Fruit fly (Drosophila melanogaster) whole organism, embryonic: ENCODE results near the gene CG6470.

ENCODE experiments used
- ATbp ChIP-seq: fragments of 200-800 bp; sonication (Bioruptor generic); optimal IDR thresholded peaks from 2 replicates; lab custom pipeline; 2017; ENCODE audit warnings: missing biosample characterization, mild to moderate bottlenecking, missing genetic modification characterization, missing genetic modification reagents
- CG11085 ChIP-seq: fragments of 200-800 bp; sonication (Bioruptor generic); IDR thresholded peaks from 2 replicates; pipeline ENCODE4 v1.3.6; 2022; ENCODE audit warnings: missing biosample characterization, missing genetic modification characterization
- CG12155 ChIP-seq: fragments of 200-800 bp; sonication (Bioruptor generic); optimal IDR thresholded peaks from 3 replicates; lab custom pipeline; 2016; ENCODE audit warnings: missing biosample characterization, missing genetic modification characterization
- CG14050 ChIP-seq: fragments of 200-800 bp; sonication (Bioruptor generic); IDR thresholded peaks from 3 replicates; pipeline ENCODE4 v1.3.6; 2022; ENCODE audit warnings: missing biosample characterization, missing genetic modification characterization
- CG14965 ChIP-seq: fragments of 200-800 bp; sonication (Bioruptor generic); optimal IDR thresholded peaks from 2 replicates; lab custom pipeline; 2016; ENCODE audit warnings: missing biosample characterization, missing genetic modification characterization, borderline replicate concordance
- CG15514 ChIP-seq: fragments of 200-800 bp; sonication (Bioruptor generic); optimal IDR thresholded peaks from 3 replicates; lab custom pipeline; 2017; ENCODE audit warnings: missing biosample characterization, missing genetic modification characterization, mild to moderate bottlenecking, moderate library complexity, missing genetic modification reagents
- CG17802 ChIP-seq: fragments of 200-800 bp; sonication (Bioruptor generic); optimal IDR thresholded peaks from 2 replicates; lab custom pipeline; 2018; ENCODE audit warnings: missing biosample characterization, mild to moderate bottlenecking, missing genetic modification characterization, moderate library complexity
- CG2712 ChIP-seq: fragments of 200-800 bp; optimal IDR thresholded peaks from 3 replicates; lab custom pipeline; 2019; ENCODE audit warnings: missing biosample characterization, mild to moderate bottlenecking, missing genetic modification characterization, moderate library complexity
- CG30403 ChIP-seq: fragments of 200-800 bp; sonication (Bioruptor generic); optimal IDR thresholded peaks from 3 replicates; lab custom pipeline; 2016; ENCODE audit warnings: missing biosample characterization, missing genetic modification characterization
- CG6654 ChIP-seq: fragments of 200-800 bp; sonication (Bioruptor generic); optimal IDR thresholded peaks from 2 replicates; lab custom pipeline; 2017; ENCODE audit warnings: missing biosample characterization, mild to moderate bottlenecking, missing genetic modification characterization
- CG6765 ChIP-seq: fragments of 200-800 bp; sonication (Bioruptor generic); optimal IDR thresholded peaks from 3 replicates; lab custom pipeline; 2017; ENCODE audit warnings: missing biosample characterization, mild to moderate bottlenecking, missing genetic modification characterization
- CG6813 ChIP-seq: fragments of 200-800 bp; sonication (Bioruptor generic); optimal IDR thresholded peaks from 2 replicates; lab custom pipeline; 2017; ENCODE audit warnings: missing biosample characterization, missing genetic modification characterization, mild to moderate bottlenecking, moderate library complexity, missing genetic modification reagents
- CG9437 ChIP-seq: fragments of 200-800 bp; sonication (Bioruptor generic); optimal IDR thresholded peaks from 2 replicates; lab custom pipeline; 2018; ENCODE audit warnings: missing biosample characterization, mild to moderate bottlenecking, missing genetic modification characterization
- Dll ChIP-seq: fragments of 200-800 bp; sonication (Bioruptor generic); IDR thresholded peaks from 4 replicates; pipeline ENCODE4 v1.3.6; 2022; ENCODE audit warnings: missing biosample characterization, missing genetic modification characterization; ENCODE audit not compliant: partially characterized antibody
- Doc2 ChIP-seq: fragments of 200-800 bp; sonication (Bioruptor generic); IDR thresholded peaks from 2 replicates; pipeline ENCODE4 v1.3.6; 2022; ENCODE audit warnings: missing biosample characterization, missing genetic modification characterization
- ERR ChIP-seq: fragments of 200-800 bp; sonication (Bioruptor generic); optimal IDR thresholded peaks from 2 replicates; lab custom pipeline; 2016; ENCODE audit warnings: missing biosample characterization, missing genetic modification characterization
- GATAe ChIP-seq: fragments of 200-800 bp; sonication (Bioruptor generic); conservative IDR thresholded peaks from 2 replicates; pipeline ENCODE4 v1.3.6; 2022; ENCODE audit warnings: missing biosample characterization, missing genetic modification characterization
- HLH3B ChIP-seq: fragments of 200-800 bp; sonication (Bioruptor generic); IDR thresholded peaks from 2 replicates; pipeline ENCODE4 v1.3.6; 2022; ENCODE audit warnings: missing biosample characterization, missing genetic modification characterization
- Hey ChIP-seq: fragments of 200-800 bp; sonication (Bioruptor generic); optimal IDR thresholded peaks from 3 replicates; lab custom pipeline; 2018; ENCODE audit warnings: missing biosample characterization, mild to moderate bottlenecking, missing genetic modification characterization
- Hmr ChIP-seq: fragments of 200-800 bp; sonication (Bioruptor generic); optimal IDR thresholded peaks from 3 replicates; lab custom pipeline; 2017; ENCODE audit warnings: mild to moderate bottlenecking, missing biosample characterization, missing genetic modification reagents, missing genetic modification characterization
- Hr51 ChIP-seq, 2 experiments: fragments of 200-800 bp; sonication (Bioruptor generic); optimal IDR thresholded peaks; 2 replicates in 1 of 2; 3 replicates in 1 of 2; lab custom pipeline; 2016 to 2018; ENCODE audit warnings: missing biosample characterization in 2 of 2, missing genetic modification characterization in 2 of 2, mild to moderate bottlenecking in 1 of 2, moderate library complexity in 1 of 2
- NFAT ChIP-seq: fragments of 200-800 bp; sonication (Bioruptor generic); IDR thresholded peaks from 2 replicates; pipeline ENCODE4 v1.3.6; 2022; ENCODE audit warnings: missing biosample characterization, missing genetic modification characterization
- Nf-YB ChIP-seq: fragments of 200-800 bp; sonication (Bioruptor generic); optimal IDR thresholded peaks from 3 replicates; lab custom pipeline; 2019; ENCODE audit warnings: missing biosample characterization, mild to moderate bottlenecking, missing genetic modification characterization, moderate library complexity
- NfI ChIP-seq: fragments of 200-800 bp; sonication (Bioruptor generic); optimal IDR thresholded peaks from 3 replicates; lab custom pipeline; 2018; ENCODE audit warnings: missing biosample characterization, mild to moderate bottlenecking, missing genetic modification characterization, moderate library complexity
- Scr ChIP-seq: fragments of 200-800 bp; sonication (Bioruptor generic); IDR thresholded peaks from 2 replicates; pipeline ENCODE4 v1.3.6; 2022; ENCODE audit warnings: missing biosample characterization, missing genetic modification characterization; ENCODE audit not compliant: partially characterized antibody
- Spps ChIP-seq: fragments of 200-800 bp; sonication (Bioruptor generic); optimal IDR thresholded peaks from 2 replicates; lab custom pipeline; 2018; ENCODE audit warnings: missing biosample characterization, mild to moderate bottlenecking, missing genetic modification characterization
- Stat92E ChIP-seq, 3 experiments: fragments of >200 bp in 2 of 3; fragments of 200-800 bp in 1 of 3; sonication (Bioruptor generic) in 1 of 3; optimal IDR thresholded peaks; 2 replicates each; lab custom pipeline; 2017 to 2019; ENCODE audit warnings: missing biosample characterization in 3 of 3, missing genetic modification characterization in 3 of 3, mild to moderate bottlenecking in 1 of 3, moderate library complexity in 1 of 3
- TFAM ChIP-seq: fragments of 200-800 bp; sonication (Bioruptor generic); optimal IDR thresholded peaks from 2 replicates; lab custom pipeline; 2017; ENCODE audit warnings: missing biosample characterization, missing genetic modification characterization, inconsistent platforms
- aop ChIP-seq: fragments of 200-800 bp; sonication (Bioruptor generic); IDR thresholded peaks from 2 replicates; pipeline ENCODE4 v1.3.6; 2022; ENCODE audit warnings: missing biosample characterization, missing genetic modification characterization
- ash1 ChIP-seq: fragments of 200-800 bp; sonication (Bioruptor generic); optimal IDR thresholded peaks from 2 replicates; lab custom pipeline; 2018; ENCODE audit warnings: missing biosample characterization, mild to moderate bottlenecking, missing genetic modification characterization
- ato ChIP-seq: fragments of 200-800 bp; sonication (Bioruptor generic); IDR thresholded peaks from 2 replicates; pipeline ENCODE4 v1.3.6; 2022; ENCODE audit warnings: missing biosample characterization, missing genetic modification characterization; ENCODE audit not compliant: partially characterized antibody
- bbx ChIP-seq: fragments of 200-800 bp; sonication (Bioruptor generic); IDR thresholded peaks from 2 replicates; pipeline ENCODE4 v1.3.6; 2022; ENCODE audit warnings: missing biosample characterization, missing genetic modification characterization; ENCODE audit not compliant: partially characterized antibody
- caup ChIP-seq: fragments of 200-800 bp; sonication (Bioruptor generic); optimal IDR thresholded peaks from 3 replicates; lab custom pipeline; 2017; ENCODE audit warnings: missing biosample characterization, mild to moderate bottlenecking, missing genetic modification characterization, moderate library complexity; ENCODE audit not compliant: severe bottlenecking
- chn ChIP-seq: fragments of 200-800 bp; sonication (Bioruptor generic); optimal IDR thresholded peaks from 2 replicates; lab custom pipeline; 2016; ENCODE audit warnings: missing biosample characterization, missing genetic modification characterization
- fd102C ChIP-seq: fragments of 200-800 bp; sonication (Bioruptor generic); optimal IDR thresholded peaks from 2 replicates; lab custom pipeline; 2018; ENCODE audit warnings: missing biosample characterization, mild to moderate bottlenecking, missing genetic modification characterization, moderate library complexity
- fd3F ChIP-seq: fragments of 200-800 bp; sonication (Bioruptor generic); optimal IDR thresholded peaks from 2 replicates; lab custom pipeline; 2018; ENCODE audit warnings: missing biosample characterization, mild to moderate bottlenecking, missing genetic modification characterization, moderate library complexity
- h ChIP-seq: fragments of >200 bp; optimal IDR thresholded peaks from 2 replicates; lab custom pipeline; 2017
- kni ChIP-seq: fragments of 200-800 bp; sonication (Bioruptor generic); optimal IDR thresholded peaks from 3 replicates; lab custom pipeline; 2017; ENCODE audit warnings: mild to moderate bottlenecking, missing biosample characterization, missing genetic modification reagents, missing genetic modification characterization
- lov ChIP-seq, 2 experiments: fragments of 200-800 bp in 1 of 2; fragments of >200 bp in 1 of 2; sonication (Bioruptor generic) in 1 of 2; IDR thresholded peaks in 1 of 2; optimal IDR thresholded peaks in 1 of 2; 2 replicates in 1 of 2; 3 replicates in 1 of 2; pipeline versions ENCODE4 v1.3.6 to Lab custom; 2017 to 2022; ENCODE audit warnings: missing biosample characterization in 1 of 2, missing genetic modification characterization in 1 of 2
- maf-S ChIP-seq: fragments of 200-800 bp; sonication (Bioruptor generic); optimal IDR thresholded peaks from 2 replicates; lab custom pipeline; 2016; ENCODE audit warnings: missing biosample characterization, missing genetic modification characterization
- oc ChIP-seq: fragments of 200-800 bp; sonication (Bioruptor generic); optimal IDR thresholded peaks from 2 replicates; lab custom pipeline; 2018; ENCODE audit warnings: missing biosample characterization, mild to moderate bottlenecking, missing genetic modification characterization, moderate library complexity
- prd ChIP-seq, 3 experiments: fragments of >200 bp in 2 of 3; fragments of 200-800 bp in 1 of 3; sonication (Bioruptor generic) in 1 of 3; optimal IDR thresholded peaks in 2 of 3; IDR thresholded peaks in 1 of 3; 2 replicates in 2 of 3; 3 replicates in 1 of 3; pipeline versions ENCODE4 v1.3.6 to Lab custom; 2017 to 2022; ENCODE audit warnings: missing biosample characterization in 1 of 3, missing genetic modification characterization in 1 of 3
- pum ChIP-seq: fragments of 200-800 bp; sonication (Bioruptor generic); optimal IDR thresholded peaks from 2 replicates; lab custom pipeline; 2016; ENCODE audit warnings: missing biosample characterization, missing genetic modification characterization
- shn ChIP-seq: fragments of 200-800 bp; sonication (Bioruptor generic); optimal IDR thresholded peaks from 3 replicates; lab custom pipeline; 2016; ENCODE audit warnings: missing biosample characterization, missing genetic modification characterization
- sr ChIP-seq: fragments of 200-800 bp; sonication (Bioruptor generic); IDR thresholded peaks from 3 replicates; pipeline ENCODE4 v1.3.6; 2022; ENCODE audit warnings: missing biosample characterization, missing genetic modification characterization
- tll ChIP-seq, 2 experiments: fragments of 200-800 bp in 1 of 2; fragments of >200 bp in 1 of 2; sonication (Bioruptor generic) in 1 of 2; optimal IDR thresholded peaks; 2 replicates each; lab custom pipeline; 2017 to 2019; ENCODE audit warnings: missing biosample characterization in 2 of 2, missing genetic modification characterization in 2 of 2, mild to moderate bottlenecking in 1 of 2, moderate library complexity in 1 of 2
- trem ChIP-seq: fragments of 200-800 bp; optimal IDR thresholded peaks from 3 replicates; lab custom pipeline; 2019; ENCODE audit warnings: missing biosample characterization, mild to moderate bottlenecking, missing genetic modification characterization, moderate library complexity
- usp ChIP-seq: fragments of >200 bp; optimal IDR thresholded peaks from 2 replicates; lab custom pipeline; 2017; ENCODE audit warnings: missing biosample characterization, missing genetic modification characterization

CG6470 gene

DNA sequence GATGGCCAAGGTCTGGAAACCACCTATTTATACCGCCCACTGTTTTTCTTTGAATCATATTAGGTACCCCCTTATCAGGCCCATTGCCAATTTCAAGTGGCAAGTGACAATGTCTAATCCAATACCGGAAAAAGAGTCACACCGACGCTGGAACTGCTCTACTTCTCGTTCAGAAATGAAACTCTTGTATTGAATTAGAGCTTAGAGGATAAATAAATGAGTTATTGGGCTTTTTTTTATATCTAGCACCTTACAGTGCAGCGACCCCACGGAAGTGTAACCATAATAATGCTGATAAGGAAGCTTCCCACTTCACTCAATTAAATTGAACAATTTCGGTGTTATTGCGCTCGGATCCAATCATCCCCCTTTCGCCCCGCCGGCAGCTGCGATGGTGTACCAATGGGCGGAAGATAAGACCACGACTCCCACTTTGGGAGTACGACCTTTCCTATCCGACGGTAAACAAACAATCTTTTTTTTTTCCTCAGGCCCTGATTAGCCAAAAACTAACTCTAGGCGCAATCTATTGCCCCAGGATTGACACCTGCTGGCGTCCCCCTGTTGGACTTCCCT, 20.4 kb downstream of the CG6470 start, which contains the start of gene CG15043 (continued):
- no peak for TF ChIP-seq maf-S (GFP tag; lab: Kevin White, UChicago)
- TF ChIP-seq CG15514, result peak; percentile 37
- peak; percentile 81 for TF ChIP-seq GATAe
- peak; percentile 76 for TF ChIP-seq Hey (tag; lab: Kevin White, UChicago)
- no peak for TF ChIP-seq fd102C (GFP tag; lab: Kevin White, UChicago)
- no peak for TF ChIP-seq CG14050 (GFP tag; lab: Robert Waterston, UW)
- no peak for TF ChIP-seq shn (GFP tag; lab: Kevin White, UChicago)
- no peak for TF ChIP-seq lov (optimal IDR thresholded peaks at IDR 0.05; lab: Kevin White, UChicago)
- TF ChIP-seq lov (GFP tag; IDR thresholded peaks at IDR 0.05; lab: Robert Waterston, UW), result no peak
- no peak for TF ChIP-seq aop
- TF ChIP-seq Hmr, result no peak
- no peak for TF ChIP-seq Spps
- no peak for TF ChIP-seq Nf-YB (GFP tag; lab: Kevin White, UChicago)
- peak; percentile 36; the same call in 1 of the 2 replicates for TF ChIP-seq NFAT (GFP tag; lab: Robert Waterston, UW)
- peak; percentile 52 for TF ChIP-seq caup
- no peak for TF ChIP-seq CG2712 (tag; lab: Kevin White, UChicago)
- TF ChIP-seq h (lab: Kevin White, UChicago), result no peak
- no peak for TF ChIP-seq NfI
- no peak for TF ChIP-seq fd3F (GFP tag; lab: Kevin White, UChicago)
- no peak for TF ChIP-seq bbx (GFP tag; lab: Robert Waterston, UW)
- no peak for TF ChIP-seq prd (optimal IDR thresholded peaks at IDR 0.05; lab: Kevin White, UChicago)
- no peak; the same call in 2 of the 3 replicates for TF ChIP-seq prd (GFP tag; IDR thresholded peaks at IDR 0.05; lab: Robert Waterston, UW)
- no peak for TF ChIP-seq Doc2 (GFP tag; lab: Robert Waterston, UW)
- no peak for TF ChIP-seq TFAM (GFP tag; lab: Kevin White, UChicago)
- TF ChIP-seq kni (GFP tag; lab: Kevin White, UChicago), result no peak
- TF ChIP-seq CG9437 (GFP tag; lab: Kevin White, UChicago), result no peak
- no peak for TF ChIP-seq CG6813 (GFP tag; lab: Kevin White, UChicago)
- TF ChIP-seq CG30403 (GFP tag; lab: Kevin White, UChicago), result no peak
- TF ChIP-seq Scr (GFP tag; lab: Robert Waterston, UW), result no peak
- TF ChIP-seq ATbp, result no peak
- no peak for TF ChIP-seq ato (GFP tag; lab: Robert Waterston, UW)
- no peak for TF ChIP-seq Hr51 (GFP tag; optimal IDR thresholded peaks at IDR 0.05; lab: Kevin White, UChicago)
- no peak for TF ChIP-seq chn (GFP tag; lab: Kevin White, UChicago)
- no peak for TF ChIP-seq sr
- TF ChIP-seq CG6654 (GFP tag; lab: Kevin White, UChicago), result no peak
- peak; percentile 14 for TF ChIP-seq CG12155 (GFP tag; lab: Kevin White, UChicago)
- 0 out of 2 replicates have a peak, but pooled peaks have one; percentile 32 for TF ChIP-seq HLH3B (GFP tag; lab: Robert Waterston, UW)
- no peak for TF ChIP-seq CG17802 (tag; lab: Kevin White, UChicago)
- TF ChIP-seq CG6765, result no peak
- TF ChIP-seq Stat92E (GFP tag; optimal IDR thresholded peaks at IDR 0.05; lab: Kevin White, UChicago), result no peak
- no peak for TF ChIP-seq ERR (GFP tag; lab: Kevin White, UChicago)
- TF ChIP-seq ash1 (GFP tag; lab: Kevin White, UChicago), result no peak
- TF ChIP-seq tll (GFP tag; optimal IDR thresholded peaks at IDR 0.05; lab: Kevin White, UChicago), result no peak
- no peak for TF ChIP-seq pum (GFP tag; lab: Kevin White, UChicago)
- TF ChIP-seq trem (tag; lab: Kevin White, UChicago), result no peak
- no peak for TF ChIP-seq CG14965 (GFP tag; lab: Kevin White, UChicago)
- no peak for TF ChIP-seq oc (tag; lab: Kevin White, UChicago)
- TF ChIP-seq Dll (GFP tag; lab: Robert Waterston, UW), result no peak
- TF ChIP-seq usp (GFP tag; lab: Kevin White, UChicago), result no peak
- no peak for TF ChIP-seq CG11085 (GFP tag; lab: Robert Waterston, UW)
